Fruit fly (Drosophila melanogaster): Measurements from ENCODE around the gene Smyd3.

Smyd3 gene

DNA sequence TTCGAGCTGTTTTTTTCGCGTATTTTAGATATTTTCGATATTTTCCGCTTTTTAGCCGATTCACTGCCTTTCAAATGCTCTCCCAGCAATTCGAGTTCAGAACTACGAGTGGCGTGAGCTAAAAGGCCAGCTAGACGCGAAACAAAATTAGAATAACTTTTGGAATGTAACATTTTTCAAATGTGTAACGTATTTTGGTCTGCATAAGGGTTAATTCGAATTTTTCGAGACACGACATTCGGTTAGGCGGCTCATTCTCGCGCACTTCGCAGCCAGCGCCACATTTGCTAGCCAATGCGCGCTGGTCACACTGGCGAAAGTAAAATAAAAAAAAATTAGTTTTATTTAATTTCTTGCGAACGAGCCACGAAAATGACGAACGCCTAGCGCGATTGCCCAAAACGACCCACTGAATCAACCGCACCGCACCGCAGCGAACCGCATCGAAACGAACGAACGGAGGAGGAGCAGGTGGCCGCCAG lies 15.9 kb upstream of the Smyd3 start, which contains the start of the genes brv3 and Pi4KIIIalpha (continued):
- TF ChIP-seq ems (GFP tag; optimal IDR thresholded peaks at IDR 0.05) (no peak), pb (GFP tag; optimal IDR thresholded peaks at IDR 0.05) (no peak), CG2199 (GFP tag; IDR thresholded peaks at IDR 0.05) (no peak), ATbp (GFP tag; optimal IDR thresholded peaks at IDR 0.05) (no peak), CrebB (tag; optimal IDR thresholded peaks at IDR 0.05) (no peak), GATAe (GFP tag; conservative IDR thresholded peaks at IDR 0.05) (no peak), CG16779 (GFP tag; IDR thresholded peaks at IDR 0.05) (no peak), trem (tag; optimal IDR thresholded peaks at IDR 0.05) (peak; percentile 22), CG17385 (GFP tag; optimal IDR thresholded peaks at IDR 0.05) (no peak), CG34376 (GFP tag; optimal IDR thresholded peaks at IDR 0.05) (no peak), tup (GFP tag; optimal IDR thresholded peaks at IDR 0.05) (no peak), CG9609 (GFP tag; optimal IDR thresholded peaks at IDR 0.05) (no peak), seq (GFP tag; IDR thresholded peaks at IDR 0.05) (no peak), CG13287 (GFP tag; IDR thresholded peaks at IDR 0.05; ENCODE audit: partially characterized antibody) (peak; percentile 34; the same call in 1 of the 2 replicates), MTF-1 (GFP tag; optimal IDR thresholded peaks at IDR 0.05; ENCODE audit: borderline replicate concordance) (no peak), Mad (GFP tag; optimal IDR thresholded peaks at IDR 0.05) (no peak), B-H1 (GFP tag; IDR thresholded peaks at IDR 0.05) (no peak), CG3281 (GFP tag; optimal IDR thresholded peaks at IDR 0.05) (no peak), NC2α (GFP tag; optimal IDR thresholded peaks at IDR 0.05) (no peak), al (GFP tag; IDR thresholded peaks at IDR 0.05) (no peak), CG8281 (tag; optimal IDR thresholded peaks at IDR 0.05) (no peak), CG6689 (GFP tag; IDR thresholded peaks at IDR 0.05) (no peak), Opbp (GFP tag; IDR thresholded peaks at IDR 0.05; ENCODE audit: partially characterized antibody) (peak; percentile 46; the same call in 1 of the 3 replicates), CG10274 (GFP tag; optimal IDR thresholded peaks at IDR 0.05) (no peak), CG43689 (GFP tag; IDR thresholded peaks at IDR 0.05) (no peak), E2f1 (GFP tag; IDR thresholded peaks at IDR 0.05) (no peak)

DNA sequence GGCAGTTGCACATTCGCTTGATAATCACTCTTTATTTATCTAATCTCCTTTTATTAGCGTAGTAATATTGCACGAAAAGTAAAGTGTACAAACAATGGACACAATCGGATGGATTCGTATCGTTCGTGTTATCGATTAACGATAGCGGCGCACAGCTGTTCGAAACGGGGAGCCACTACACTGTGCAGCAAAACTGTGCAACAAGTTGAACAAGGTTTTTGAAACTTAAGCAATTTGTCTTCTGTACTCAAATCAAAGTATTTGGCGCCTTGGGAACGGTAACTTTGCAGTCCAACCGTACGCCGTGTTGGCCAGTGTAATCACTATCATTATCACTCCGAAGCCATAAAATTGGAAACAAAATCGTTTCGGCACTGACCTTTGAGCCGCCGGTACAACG lies 11.0 kb upstream of the Smyd3 start, which contains the start of the genes Tsp3A and Seipin:
Tsp3A (minus strand) TSS at position 88 of the 400 bp plus-strand sequence.
Seipin (plus strand) TSS at position 149 of the 400 bp plus-strand sequence.
- TF ChIP-seq GATAe (GFP tag; conservative IDR thresholded peaks at IDR 0.05): peak; percentile 80
- TF ChIP-seq sug (tag; optimal IDR thresholded peaks at IDR 0.05): peak; percentile 85
- peak; percentile 81 for TF ChIP-seq onecut (GFP tag; IDR thresholded peaks at IDR 0.05)
- TF ChIP-seq CG4707 (GFP tag; optimal IDR thresholded peaks at IDR 0.05): peak; percentile 39
- 0 out of 2 replicates have a peak, but pooled peaks have one; percentile 41 for TF ChIP-seq CkIIα-i1 (GFP tag; IDR thresholded peaks at IDR 0.05)
- peak; percentile 90 for TF ChIP-seq CG1603 (tag; optimal IDR thresholded peaks at IDR 0.05)
- peak; percentile 84 for TF ChIP-seq Aef1 (GFP tag; IDR thresholded peaks at IDR 0.05)
- peak; percentile 77 for TF ChIP-seq HLH3B (GFP tag; IDR thresholded peaks at IDR 0.05)
- peak; percentile 70 for TF ChIP-seq CG10543 (GFP tag; optimal IDR thresholded peaks at IDR 0.05)
- TF ChIP-seq CoRest (tag; optimal IDR thresholded peaks at IDR 0.05): peak; percentile 82
- TF ChIP-seq ems (GFP tag; optimal IDR thresholded peaks at IDR 0.05): peak; percentile 76
- TF ChIP-seq sisA (GFP tag; IDR thresholded peaks at IDR 0.05): peak; percentile 75
- peak; percentile 87 for TF ChIP-seq ranshi (GFP tag; IDR thresholded peaks at IDR 0.05)
- TF ChIP-seq Myb (GFP tag; optimal IDR thresholded peaks at IDR 0.05): peak; percentile 77
- peak; percentile 93 for TF ChIP-seq chm (GFP tag; IDR thresholded peaks at IDR 0.05)
- no peak for TF ChIP-seq CG6254 (GFP tag; optimal IDR thresholded peaks at IDR 0.05)
- no peak for TF ChIP-seq corto (GFP tag; optimal IDR thresholded peaks at IDR 0.05)
- TF ChIP-seq salm (tag; optimal IDR thresholded peaks at IDR 0.05): peak; percentile 73
- TF ChIP-seq kni (GFP tag; optimal IDR thresholded peaks at IDR 0.05): peak; percentile 20
- peak; percentile 70; the same call in 2 of the 3 replicates for TF ChIP-seq z (GFP tag; IDR thresholded peaks at IDR 0.05)
- TF ChIP-seq ap (GFP tag; IDR thresholded peaks at IDR 0.05): peak; percentile 82
- no peak for TF ChIP-seq lov (optimal IDR thresholded peaks at IDR 0.05)
- TF ChIP-seq lov (GFP tag; IDR thresholded peaks at IDR 0.05): peak; percentile 79; the same call in 1 of the 3 replicates
- peak; percentile 28 for TF ChIP-seq stwl (tag; optimal IDR thresholded peaks at IDR 0.05)
- peak; percentile 89 for TF ChIP-seq sob (GFP tag; IDR thresholded peaks at IDR 0.05)
- TF ChIP-seq CG14050 (GFP tag; IDR thresholded peaks at IDR 0.05): peak; percentile 74
- TF ChIP-seq Sin3A (optimal IDR thresholded peaks at IDR 0.05): no peak
- peak; percentile 55; the same call in 2 of the 3 replicates for TF ChIP-seq sr (GFP tag; IDR thresholded peaks at IDR 0.05)
